Worm (Caenorhabditis elegans) whole organism, mixed stage, embryonic: Measurements from ENCODE around the gene R12B2.8.

Experiments used
- bed-3 ChIP-seq: fragments of 200-800 bp; sonication (Bioruptor generic); optimal IDR thresholded peaks from 3 replicates; lab custom pipeline; 2018; ENCODE audit warnings: mild to moderate bottlenecking, missing genetic modification characterization, moderate library complexity, missing compliant biosample characterization
- blmp-1 ChIP-seq: fragments of 150-350 bp; optimal IDR thresholded peaks from 2 replicates; lab custom pipeline; 2014; ENCODE audit warnings: missing biosample characterization, missing genetic modification characterization
- ceh-43 ChIP-seq: fragments of 200-800 bp; sonication (Bioruptor generic); optimal IDR thresholded peaks from 2 replicates; lab custom pipeline; 2018; ENCODE audit warnings: mild to moderate bottlenecking, missing genetic modification characterization, moderate library complexity, missing compliant biosample characterization
- ceh-83 ChIP-seq: fragments of 200-800 bp; sonication (Bioruptor generic); optimal IDR thresholded peaks from 2 replicates; lab custom pipeline; 2018; ENCODE audit warnings: mild to moderate bottlenecking, missing genetic modification characterization, missing compliant biosample characterization
- ces-1 ChIP-seq: fragments of 150-350 bp; optimal IDR thresholded peaks from 2 replicates; lab custom pipeline; 2014; ENCODE audit warnings: missing biosample characterization, missing genetic modification reagents, missing genetic modification characterization
- cnd-1 ChIP-seq: fragments of 200-800 bp; sonication (Bioruptor generic); optimal IDR thresholded peaks from 2 replicates; lab custom pipeline; 2018; ENCODE audit warnings: mild to moderate bottlenecking, missing genetic modification characterization, missing compliant biosample characterization
- elt-1 ChIP-seq: sonication (generic microtip); optimal IDR thresholded peaks from 2 replicates; lab custom pipeline; 2017; ENCODE audit warnings: missing genetic modification characterization, mild to moderate bottlenecking, missing compliant biosample characterization, antibody characterized with exemption, moderate library complexity, borderline replicate concordance; ENCODE audit not compliant: insufficient read depth
- elt-3 ChIP-seq: fragments of 150-350 bp; optimal IDR thresholded peaks from 2 replicates; lab custom pipeline; 2014; ENCODE audit warnings: missing biosample characterization, missing genetic modification characterization
- ham-2 ChIP-seq: fragments of 200-800 bp; sonication (Bioruptor generic); optimal IDR thresholded peaks from 2 replicates; lab custom pipeline; 2018; ENCODE audit warnings: mild to moderate bottlenecking, missing genetic modification characterization, missing compliant biosample characterization
- hlh-1 ChIP-seq: fragments of 150-350 bp; optimal IDR thresholded peaks from 2 replicates; lab custom pipeline; 2014; ENCODE audit warnings: missing biosample characterization, missing genetic modification reagents, missing genetic modification characterization
- lin-13 ChIP-seq: fragments of 150-350 bp; optimal IDR thresholded peaks from 2 replicates; lab custom pipeline; 2014; ENCODE audit warnings: missing biosample characterization, missing genetic modification characterization
- lin-32 ChIP-seq: fragments of 200-800 bp; sonication (Bioruptor generic); optimal IDR thresholded peaks from 2 replicates; lab custom pipeline; 2018; ENCODE audit warnings: mild to moderate bottlenecking, missing genetic modification characterization, missing compliant biosample characterization
- lsy-2 ChIP-seq: fragments of 150-350 bp; optimal IDR thresholded peaks from 2 replicates; lab custom pipeline; 2014; ENCODE audit warnings: missing biosample characterization, missing genetic modification characterization
- mep-1 ChIP-seq: fragments of 150-350 bp; optimal IDR thresholded peaks from 2 replicates; lab custom pipeline; 2017; ENCODE audit warnings: missing biosample characterization, missing genetic modification reagents, missing genetic modification characterization, inconsistent platforms
- mls-2 ChIP-seq: sonication (generic microtip); optimal IDR thresholded peaks from 2 replicates; lab custom pipeline; 2016; ENCODE audit warnings: mild to moderate bottlenecking, missing genetic modification characterization, moderate library complexity, missing compliant biosample characterization
- nhr-12 ChIP-seq: fragments of 150-350 bp; optimal IDR thresholded peaks from 2 replicates; lab custom pipeline; 2014; ENCODE audit warnings: missing biosample characterization, missing genetic modification characterization
- nhr-237 ChIP-seq: fragments of 150-350 bp; optimal IDR thresholded peaks from 2 replicates; lab custom pipeline; 2014; ENCODE audit warnings: missing biosample characterization, missing genetic modification characterization
- nhr-28 ChIP-seq: fragments of 150-350 bp; optimal IDR thresholded peaks from 2 replicates; lab custom pipeline; 2014; ENCODE audit warnings: missing biosample characterization, missing genetic modification characterization
- nhr-76 ChIP-seq: sonication (generic microtip); optimal IDR thresholded peaks from 2 replicates; lab custom pipeline; 2017; ENCODE audit warnings: missing biosample characterization, missing genetic modification characterization
- pha-4 ChIP-seq: fragments of 150-350 bp; optimal IDR thresholded peaks from 2 replicates; lab custom pipeline; 2018; ENCODE audit warnings: missing biosample characterization, missing genetic modification reagents, missing genetic modification characterization
- sem-2 ChIP-seq: fragments of 200-800 bp; sonication (Bioruptor generic); optimal IDR thresholded peaks from 2 replicates; lab custom pipeline; 2018; ENCODE audit warnings: mild to moderate bottlenecking, missing genetic modification characterization, missing compliant biosample characterization
- snpc-4 ChIP-seq: fragments of 150-350 bp; optimal IDR thresholded peaks from 2 replicates; lab custom pipeline; 2014; ENCODE audit warnings: missing biosample characterization, missing genetic modification characterization
- sptf-1 ChIP-seq: sonication (generic microtip); optimal IDR thresholded peaks from 2 replicates; lab custom pipeline; 2017; ENCODE audit warnings: mild to moderate bottlenecking, missing genetic modification characterization, moderate library complexity, missing compliant biosample characterization
- unc-120 ChIP-seq: sonication (generic microtip); optimal IDR thresholded peaks from 2 replicates; lab custom pipeline; 2017; ENCODE audit warnings: missing genetic modification characterization, missing compliant biosample characterization; ENCODE audit not compliant: poor library complexity, severe bottlenecking
- unc-62 ChIP-seq: fragments of 150-350 bp; optimal IDR thresholded peaks from 2 replicates; lab custom pipeline; 2014; ENCODE audit warnings: missing biosample characterization, missing genetic modification reagents, missing genetic modification characterization
- zip-8 ChIP-seq: fragments of 150-350 bp; optimal IDR thresholded peaks from 2 replicates; lab custom pipeline; 2014; ENCODE audit warnings: missing biosample characterization, missing genetic modification characterization
- ztf-11 ChIP-seq: fragments of 150-350 bp; optimal IDR thresholded peaks from 2 replicates; lab custom pipeline; 2014; ENCODE audit warnings: missing biosample characterization, missing genetic modification characterization

R12B2.8 gene

DNA sequence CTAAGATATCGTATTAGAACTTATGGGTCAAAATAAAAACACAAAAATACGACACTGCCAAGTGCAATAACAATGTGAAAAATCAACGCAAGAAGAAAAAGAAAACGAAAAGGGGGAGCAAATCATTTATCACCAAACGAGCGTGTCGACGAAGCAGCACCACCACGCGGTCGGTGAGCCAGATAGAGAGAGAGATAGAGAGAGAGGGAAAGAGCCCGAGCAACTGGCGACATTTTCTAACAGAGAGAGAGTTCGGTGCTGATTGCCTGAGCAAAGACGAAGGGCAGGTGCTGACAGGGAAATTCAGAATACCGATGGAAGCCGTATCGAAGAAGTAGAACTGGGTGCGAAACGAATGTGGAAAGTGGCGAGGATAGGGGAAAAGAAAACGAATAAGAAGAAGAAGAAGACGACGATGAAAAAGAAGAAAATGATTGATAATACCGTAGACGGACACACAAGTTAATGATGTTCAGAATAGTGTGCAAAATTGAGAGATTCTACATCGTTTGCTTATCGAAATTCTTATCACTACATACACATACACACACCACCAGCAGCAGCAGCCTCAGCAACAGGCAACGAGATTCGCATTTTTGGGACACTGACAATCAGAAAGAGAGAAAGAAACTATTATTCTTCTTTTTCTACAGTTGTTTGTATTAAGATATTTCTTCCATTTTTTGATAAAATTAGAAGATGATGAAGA, 11.6 kb downstream of the R12B2.8 start:
- TF ChIP-seq elt-3 (tag; lab: Kevin White, UChicago) (peak; percentile 10), hlh-1 (tag; lab: Kevin White, UChicago) (peak; percentile 88), sem-2 (GFP tag; lab: Kevin White, UChicago) (no peak), zip-8 (tag; lab: Kevin White, UChicago) (no peak), nhr-76 (tag; lab: Kevin White, UChicago) (no peak), unc-62 (GFP tag; lab: Kevin White, UChicago) (no peak), unc-120 (tag; lab: Kevin White, UChicago) (peak; percentile 53)
- TF ChIP-seq, all 35 proteins: peak for 3

DNA sequence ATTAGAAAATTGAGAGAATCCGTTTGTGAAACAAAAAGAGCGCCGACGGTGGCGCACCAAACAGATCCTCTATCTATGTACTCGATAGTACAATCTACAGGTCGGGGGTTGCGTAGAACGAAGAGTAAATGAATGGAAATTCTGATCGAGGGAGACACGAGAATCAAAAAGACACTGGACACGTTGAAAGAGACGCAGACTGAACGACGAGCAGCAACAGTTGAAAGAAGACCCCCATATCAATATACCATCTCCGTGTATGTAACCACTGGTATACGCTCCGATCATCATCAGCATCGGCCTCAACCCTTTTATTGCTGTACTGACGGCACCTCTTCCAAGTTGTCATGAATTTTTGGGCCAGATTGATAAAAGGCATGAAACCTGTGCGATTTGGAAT, 12.5 kb downstream of the R12B2.8 start:
- TF ChIP-seq pha-4 (tag; lab: Kevin White, UChicago) (no peak), ceh-43 (GFP tag; lab: Kevin White, UChicago) (no peak), lsy-2 (no peak), hlh-1 (tag; lab: Kevin White, UChicago) (no peak), elt-1 (tag; lab: Kevin White, UChicago) (peak; percentile 6)

DNA sequence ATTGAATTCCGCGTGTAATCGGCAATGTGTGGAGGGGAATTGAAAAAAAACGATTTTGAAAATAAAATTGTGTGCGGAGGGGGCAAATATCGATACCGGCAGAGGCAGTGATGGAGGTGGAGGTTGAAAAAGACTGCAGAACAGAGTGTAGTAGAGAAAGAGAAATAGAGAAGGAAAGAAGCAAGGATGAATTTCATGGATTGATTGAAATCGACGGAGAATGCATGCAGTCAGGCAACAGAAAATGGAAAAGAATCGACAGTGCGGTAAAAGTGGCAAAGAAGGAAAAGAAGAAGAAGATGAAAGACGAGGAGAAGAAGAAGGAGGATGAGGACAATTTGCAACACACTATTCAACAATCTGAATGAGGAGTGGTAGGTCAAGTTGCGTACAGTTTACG, 13.1 kb downstream of the R12B2.8 start, which contains the start of gene W04D12.1:
Gene W04D12.1 (plus strand): TSS at position 111 of the 400 bp plus-strand sequence.
- TF ChIP-seq elt-3 (tag; lab: Kevin White, UChicago) (no peak), ham-2 (GFP tag; lab: Kevin White, UChicago) (no peak), nhr-237 (tag; lab: Kevin White, UChicago) (peak; percentile 27), nhr-76 (tag; lab: Kevin White, UChicago) (no peak), sptf-1 (tag; lab: Kevin White, UChicago) (peak; percentile 21)

DNA sequence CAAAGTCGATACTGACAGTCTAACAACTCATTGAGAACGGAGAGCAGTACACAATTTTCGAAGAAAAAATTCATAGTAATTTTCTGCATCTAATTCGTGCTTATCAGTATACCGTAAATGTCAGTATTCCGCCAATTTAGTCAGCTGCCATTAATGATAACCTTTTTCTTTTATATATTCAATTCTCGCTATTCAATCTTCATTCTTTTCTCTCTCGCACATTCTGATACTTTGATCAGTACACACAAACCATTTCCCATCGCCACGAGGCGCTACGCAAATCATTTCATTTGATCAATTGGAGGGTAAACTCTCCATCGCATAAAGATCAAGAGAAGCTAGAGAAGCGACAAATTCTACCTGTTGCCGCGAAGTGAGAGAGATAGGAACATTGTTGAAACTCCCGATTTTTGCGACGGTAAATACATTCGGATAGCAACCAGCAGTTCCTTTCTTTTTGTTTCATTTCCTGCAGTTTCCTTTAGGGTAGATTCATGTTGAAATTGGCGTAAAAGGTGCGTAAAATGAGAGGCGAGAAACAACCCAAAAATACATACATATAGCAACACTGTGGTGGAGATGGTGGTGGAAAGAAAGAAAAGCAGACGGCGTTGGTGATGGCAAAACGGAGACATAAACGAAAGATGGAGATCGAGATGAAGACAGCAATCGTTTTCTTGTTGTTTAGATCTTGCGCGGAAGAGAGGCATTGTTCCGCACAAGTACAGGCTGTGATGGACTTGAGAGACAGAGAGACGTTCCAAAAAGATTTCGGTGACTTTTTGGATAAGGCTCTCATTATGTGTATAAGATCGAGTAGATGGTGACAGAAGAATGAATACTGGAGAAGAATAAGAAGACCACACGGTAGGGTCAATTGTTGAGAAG, 14.7 kb downstream of the R12B2.8 start:
- TF ChIP-seq elt-1 (tag; lab: Kevin White, UChicago): peak; percentile 95
- no peak for TF ChIP-seq lsy-2
- no peak for TF ChIP-seq sptf-1 (tag; lab: Kevin White, UChicago)
- TF ChIP-seq unc-120 (tag; lab: Kevin White, UChicago): no peak
- TF ChIP-seq ham-2 (GFP tag; lab: Kevin White, UChicago): peak; percentile 48
- TF ChIP-seq sem-2 (GFP tag; lab: Kevin White, UChicago): no peak
- no peak for TF ChIP-seq ztf-11 (tag; lab: Kevin White, UChicago)
- TF ChIP-seq zip-8 (tag; lab: Kevin White, UChicago): no peak
- TF ChIP-seq bed-3 (GFP tag; lab: Kevin White, UChicago): no peak
- no peak for TF ChIP-seq snpc-4 (tag; lab: Kevin White, UChicago)
- TF ChIP-seq mep-1 (tag; lab: Kevin White, UChicago): peak; percentile 26
- peak; percentile 15 for TF ChIP-seq elt-3 (tag; lab: Kevin White, UChicago)

DNA sequence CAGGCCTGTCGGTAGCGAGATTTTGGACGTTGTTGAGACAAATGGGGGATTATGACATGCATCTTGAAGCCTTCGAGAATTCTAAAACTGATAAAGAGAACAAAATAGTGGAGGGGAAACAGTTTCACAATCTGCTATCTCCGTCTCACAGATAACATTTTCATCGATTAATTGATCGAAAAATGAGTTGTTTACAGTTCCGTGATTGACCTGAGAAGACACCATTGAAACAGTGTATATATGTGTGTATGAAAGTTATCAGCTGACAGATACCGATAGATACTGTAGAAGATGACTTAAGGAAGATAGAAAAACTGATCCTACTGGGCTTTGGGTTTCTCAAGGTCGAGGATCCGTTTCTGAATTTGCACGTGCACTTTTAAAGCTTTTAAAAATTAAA, 15.4 kb downstream of the R12B2.8 start:
- TF ChIP-seq ces-1 (GFP tag; lab: Kevin White, UChicago) (no peak), elt-3 (tag; lab: Kevin White, UChicago) (peak; percentile 32)

DNA sequence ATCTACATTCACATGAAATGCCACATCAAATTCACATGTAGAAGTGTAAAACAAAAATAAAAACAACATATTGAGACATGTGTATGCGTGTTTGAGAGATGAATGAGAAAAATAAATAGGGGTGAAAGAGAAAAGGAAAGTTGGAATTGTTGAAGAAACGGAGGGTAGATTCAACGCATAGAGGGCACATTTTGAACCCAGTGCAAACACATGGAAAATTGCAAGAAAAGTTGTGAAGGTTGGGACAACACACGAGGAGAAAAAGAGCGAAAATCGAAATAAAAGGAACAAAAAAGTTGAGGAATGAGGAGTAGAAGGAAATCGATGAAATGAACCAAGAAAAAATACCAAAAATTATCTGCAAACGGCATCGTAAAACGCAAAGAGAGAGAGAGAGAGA, 15.9 kb downstream of the R12B2.8 start:
- TF ChIP-seq nhr-12 (tag; lab: Kevin White, UChicago) (no peak), nhr-76 (tag; lab: Kevin White, UChicago) (no peak), lin-32 (GFP tag; lab: Kevin White, UChicago) (no peak), ces-1 (GFP tag; lab: Kevin White, UChicago) (no peak), mep-1 (tag; lab: Kevin White, UChicago) (no peak), nhr-28 (tag; lab: Kevin White, UChicago) (no peak), unc-120 (tag; lab: Kevin White, UChicago) (no peak), hlh-1 (tag; lab: Kevin White, UChicago) (no peak), ceh-83 (GFP tag; lab: Kevin White, UChicago) (no peak), cnd-1 (tag; lab: Kevin White, UChicago) (no peak), mls-2 (tag; lab: Kevin White, UChicago) (no peak), lin-13 (tag; lab: Kevin White, UChicago) (no peak), sptf-1 (tag; lab: Kevin White, UChicago) (no peak), blmp-1 (tag; lab: Kevin White, UChicago) (no peak), sem-2 (GFP tag; lab: Kevin White, UChicago) (no peak), nhr-237 (tag; lab: Kevin White, UChicago) (no peak)
